Fruit fly (Drosophila melanogaster) whole organism, prepupa: Measurements from ENCODE around the gene Nelf-A.

ENCODE experiments used
- Blimp-1 ChIP-seq: fragments of 200-800 bp; sonication (Bioruptor generic); optimal IDR thresholded peaks from 3 replicates; lab custom pipeline; 2017; ENCODE audit warnings: missing biosample characterization, missing genetic modification characterization, mild to moderate bottlenecking, moderate library complexity, missing genetic modification reagents
- CG10631 ChIP-seq: fragments of 200-800 bp; sonication (Bioruptor generic); optimal IDR thresholded peaks from 2 replicates; lab custom pipeline; 2016; ENCODE audit warnings: missing biosample characterization, missing genetic modification characterization
- CG10669 ChIP-seq: fragments of 200-800 bp; sonication (Bioruptor generic); optimal IDR thresholded peaks from 3 replicates; lab custom pipeline; 2018; ENCODE audit warnings: missing biosample characterization, mild to moderate bottlenecking, missing genetic modification characterization, moderate library complexity
- CG11762 ChIP-seq: fragments of 200-800 bp; sonication (Bioruptor generic); optimal IDR thresholded peaks from 3 replicates; lab custom pipeline; 2016; ENCODE audit warnings: missing biosample characterization, missing genetic modification characterization; ENCODE audit not compliant: insufficient read depth
- CG11902 ChIP-seq: fragments of 200-800 bp; sonication (Bioruptor generic); optimal IDR thresholded peaks from 3 replicates; lab custom pipeline; 2016; ENCODE audit warnings: missing biosample characterization, missing genetic modification characterization
- CG1621 ChIP-seq: fragments of 200-800 bp; sonication (Bioruptor generic); optimal IDR thresholded peaks from 3 replicates; lab custom pipeline; 2018; ENCODE audit warnings: missing biosample characterization, mild to moderate bottlenecking, missing genetic modification characterization
- CG3032 ChIP-seq: fragments of 200-800 bp; optimal IDR thresholded peaks from 2 replicates; lab custom pipeline; 2019; ENCODE audit warnings: missing biosample characterization, mild to moderate bottlenecking, missing genetic modification characterization, moderate library complexity
- CG31627 ChIP-seq: fragments of 200-800 bp; sonication (Bioruptor generic); optimal IDR thresholded peaks from 3 replicates; lab custom pipeline; 2016; ENCODE audit warnings: missing biosample characterization, missing genetic modification characterization
- CG32006 ChIP-seq: fragments of 200-800 bp; sonication (Bioruptor generic); optimal IDR thresholded peaks from 3 replicates; lab custom pipeline; 2017; ENCODE audit warnings: missing biosample characterization, mild to moderate bottlenecking, missing genetic modification characterization
- CG3919 ChIP-seq: fragments of 200-800 bp; sonication (Bioruptor generic); optimal IDR thresholded peaks from 3 replicates; lab custom pipeline; 2016; ENCODE audit warnings: missing biosample characterization, missing genetic modification characterization
- CG4318 ChIP-seq: fragments of 200-800 bp; sonication (Bioruptor generic); optimal IDR thresholded peaks from 3 replicates; lab custom pipeline; 2017; ENCODE audit warnings: missing biosample characterization, mild to moderate bottlenecking, missing genetic modification characterization
- CG6163 ChIP-seq: fragments of 200-800 bp; sonication (Bioruptor generic); IDR thresholded peaks from 3 replicates; pipeline ENCODE4 v1.3.6; 2022; ENCODE audit warnings: missing biosample characterization, missing genetic modification characterization
- CG6276 ChIP-seq: fragments of 200-800 bp; sonication (Bioruptor generic); optimal IDR thresholded peaks from 2 replicates; lab custom pipeline; 2017; ENCODE audit warnings: missing biosample characterization, mild to moderate bottlenecking, missing genetic modification characterization
- CG6792 ChIP-seq: fragments of 200-800 bp; sonication (Bioruptor generic); optimal IDR thresholded peaks from 3 replicates; lab custom pipeline; 2016; ENCODE audit warnings: missing biosample characterization, missing genetic modification characterization
- CG6854 ChIP-seq: fragments of 200-800 bp; sonication (Bioruptor generic); optimal IDR thresholded peaks from 2 replicates; lab custom pipeline; 2017; ENCODE audit warnings: missing biosample characterization, mild to moderate bottlenecking, missing genetic modification characterization
- CG8119 ChIP-seq: fragments of 200-800 bp; sonication (Bioruptor generic); IDR thresholded peaks from 3 replicates; pipeline ENCODE4 v1.3.6; 2022; ENCODE audit warnings: missing biosample characterization, missing genetic modification characterization
- CG8319 ChIP-seq: fragments of 200-800 bp; sonication (Bioruptor generic); optimal IDR thresholded peaks from 3 replicates; lab custom pipeline; 2016; ENCODE audit warnings: missing biosample characterization, missing genetic modification characterization
- CG8632 ChIP-seq: fragments of 200-800 bp; sonication (Bioruptor generic); optimal IDR thresholded peaks from 3 replicates; lab custom pipeline; 2016; ENCODE audit warnings: missing biosample characterization, missing genetic modification characterization
- CG9139 ChIP-seq: fragments of 200-800 bp; sonication (Bioruptor generic); optimal IDR thresholded peaks from 3 replicates; lab custom pipeline; 2017; ENCODE audit warnings: missing biosample characterization, mild to moderate bottlenecking, missing genetic modification characterization
- Eip78C ChIP-seq: fragments of 200-800 bp; sonication (Bioruptor generic); peaks from one replicate; lab custom pipeline; 2016; ENCODE audit warnings: missing biosample characterization, missing genetic modification characterization
- Eip93F ChIP-seq: fragments of 200-800 bp; sonication (Bioruptor generic); optimal IDR thresholded peaks from 2 replicates; lab custom pipeline; 2016; ENCODE audit warnings: missing biosample characterization, mild to moderate bottlenecking, missing genetic modification characterization
- Ets96B ChIP-seq: fragments of 200-800 bp; optimal IDR thresholded peaks from 2 replicates; lab custom pipeline; 2019; ENCODE audit warnings: missing biosample characterization, mild to moderate bottlenecking, missing genetic modification characterization, moderate library complexity
- Hr38 ChIP-seq: sonication (Bioruptor generic); optimal IDR thresholded peaks from 2 replicates; lab custom pipeline; 2016; ENCODE audit warnings: missing biosample characterization, missing genetic modification characterization
- Hr39 ChIP-seq: fragments of 200-800 bp; sonication (Bioruptor generic); optimal IDR thresholded peaks from 2 replicates; lab custom pipeline; 2016; ENCODE audit warnings: missing biosample characterization, missing genetic modification characterization
- Hr4 ChIP-seq: fragments of 200-800 bp; sonication (Bioruptor generic); optimal IDR thresholded peaks from 3 replicates; lab custom pipeline; 2016; ENCODE audit warnings: missing biosample characterization, missing genetic modification characterization
- Lpt ChIP-seq: fragments of 200-800 bp; sonication (Bioruptor generic); optimal IDR thresholded peaks from 3 replicates; lab custom pipeline; 2016; ENCODE audit warnings: missing biosample characterization, missing genetic modification characterization
- Met ChIP-seq: fragments of 200-800 bp; sonication (Bioruptor generic); optimal IDR thresholded peaks from 3 replicates; lab custom pipeline; 2016; ENCODE audit warnings: missing biosample characterization, missing genetic modification characterization
- Smox ChIP-seq: fragments of 200-800 bp; sonication (Bioruptor generic); optimal IDR thresholded peaks from 3 replicates; lab custom pipeline; 2016; ENCODE audit warnings: missing biosample characterization, missing genetic modification characterization
- Sox102F ChIP-seq: fragments of 200-800 bp; sonication (Bioruptor generic); optimal IDR thresholded peaks from 2 replicates; lab custom pipeline; 2016; ENCODE audit warnings: missing biosample characterization, mild to moderate bottlenecking, missing genetic modification characterization
- Sox14 ChIP-seq: fragments of 200-800 bp; sonication (Bioruptor generic); optimal IDR thresholded peaks from 3 replicates; lab custom pipeline; 2016; ENCODE audit warnings: missing biosample characterization, missing genetic modification characterization
- Sox15 ChIP-seq: fragments of 200-800 bp; sonication (Bioruptor generic); optimal IDR thresholded peaks from 3 replicates; lab custom pipeline; 2016; ENCODE audit warnings: missing biosample characterization, missing genetic modification characterization
- achi ChIP-seq: fragments of 200-800 bp; sonication (Bioruptor generic); optimal IDR thresholded peaks from 3 replicates; lab custom pipeline; 2016; ENCODE audit warnings: missing biosample characterization, missing genetic modification characterization
- acj6 ChIP-seq: fragments of 200-800 bp; sonication (Bioruptor generic); optimal IDR thresholded peaks from 3 replicates; lab custom pipeline; 2016; ENCODE audit warnings: missing biosample characterization, missing genetic modification characterization
- cyc ChIP-seq: fragments of 200-800 bp; sonication (Bioruptor generic); optimal IDR thresholded peaks from 3 replicates; lab custom pipeline; 2016; ENCODE audit warnings: missing biosample characterization, missing genetic modification characterization
- dac ChIP-seq: fragments of 200-800 bp; sonication (Bioruptor generic); optimal IDR thresholded peaks from 2 replicates; lab custom pipeline; 2017; ENCODE audit warnings: missing biosample characterization, mild to moderate bottlenecking, missing genetic modification characterization
- eg ChIP-seq: fragments of 200-800 bp; sonication (Bioruptor generic); IDR thresholded peaks from 3 replicates; pipeline ENCODE4 v1.3.6; 2022; ENCODE audit warnings: missing biosample characterization, missing genetic modification characterization
- esn ChIP-seq: fragments of 200-800 bp; sonication (Bioruptor generic); optimal IDR thresholded peaks from 2 replicates; lab custom pipeline; 2016; ENCODE audit warnings: missing biosample characterization, mild to moderate bottlenecking, missing genetic modification characterization, moderate library complexity
- fd85E ChIP-seq: fragments of 200-800 bp; sonication (Bioruptor generic); optimal IDR thresholded peaks from 3 replicates; lab custom pipeline; 2016; ENCODE audit warnings: missing biosample characterization, missing genetic modification characterization
- fkh ChIP-seq: fragments of 200-800 bp; sonication (Bioruptor generic); optimal IDR thresholded peaks from 3 replicates; lab custom pipeline; 2017; ENCODE audit warnings: missing biosample characterization, mild to moderate bottlenecking, missing genetic modification characterization, moderate library complexity
- net ChIP-seq: fragments of 200-800 bp; sonication (Bioruptor generic); optimal IDR thresholded peaks from 3 replicates; lab custom pipeline; 2016; ENCODE audit warnings: missing biosample characterization, missing genetic modification characterization
- pdm3 ChIP-seq: fragments of 200-800 bp; sonication (Bioruptor generic); optimal IDR thresholded peaks from 3 replicates; lab custom pipeline; 2016; ENCODE audit warnings: missing biosample characterization, missing genetic modification characterization
- salr ChIP-seq, 2 experiments: fragments of 200-800 bp; sonication (Bioruptor generic); optimal IDR thresholded peaks; 3 replicates each; lab custom pipeline; 2016 to 2018; ENCODE audit warnings: missing biosample characterization in 2 of 2, missing genetic modification characterization in 2 of 2, mild to moderate bottlenecking in 1 of 2
- spab ChIP-seq: fragments of 200-800 bp; sonication (Bioruptor generic); optimal IDR thresholded peaks from 2 replicates; lab custom pipeline; 2017; ENCODE audit warnings: missing biosample characterization, mild to moderate bottlenecking, missing genetic modification characterization, missing genetic modification reagents
- ss ChIP-seq, 2 experiments: fragments of 200-800 bp; sonication (Bioruptor generic); optimal IDR thresholded peaks; 2 replicates in 1 of 2; 3 replicates in 1 of 2; lab custom pipeline; 2017 to 2018; ENCODE audit warnings: mild to moderate bottlenecking in 2 of 2, missing biosample characterization in 2 of 2, missing genetic modification characterization in 2 of 2, moderate library complexity in 1 of 2
- svp ChIP-seq: fragments of 200-800 bp; sonication (Bioruptor generic); peaks from one replicate; lab custom pipeline; 2016; ENCODE audit warnings: missing biosample characterization, missing genetic modification characterization
- topi ChIP-seq: fragments of 200-800 bp; sonication (Bioruptor generic); optimal IDR thresholded peaks from 3 replicates; lab custom pipeline; 2016; ENCODE audit warnings: missing biosample characterization, missing genetic modification characterization
- vri ChIP-seq: fragments of 200-800 bp; sonication (Bioruptor generic); optimal IDR thresholded peaks from 3 replicates; lab custom pipeline; 2016; ENCODE audit warnings: missing biosample characterization, mild to moderate bottlenecking, missing genetic modification characterization

Nelf-A gene

DNA sequence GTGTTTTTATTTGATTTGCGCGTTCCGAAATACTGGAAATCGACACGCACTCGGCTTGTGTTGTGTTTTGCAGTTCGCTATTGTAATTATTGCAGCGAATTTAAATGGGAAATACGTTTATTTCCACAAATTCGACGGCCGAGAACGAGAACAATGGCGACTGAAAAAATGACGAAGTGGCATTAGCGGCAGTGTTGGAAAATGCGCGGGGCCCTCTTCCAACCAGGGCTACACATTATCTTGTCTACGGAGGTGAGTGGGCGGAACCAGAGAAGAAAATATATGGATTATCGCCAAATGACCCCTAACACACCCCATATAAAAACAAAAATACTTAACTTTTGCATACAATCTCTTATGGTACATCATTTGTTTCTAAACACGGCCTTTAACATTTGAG is 45.4 kb downstream of the Nelf-A start, which contains the start of gene Rab1 (continued):
- TF ChIP-seq svp = peak; percentile 97
- TF ChIP-seq dac (GFP tag; lab: Kevin White, UChicago) = no peak
- peak; percentile 7 for TF ChIP-seq CG9139 (GFP tag; lab: Kevin White, UChicago)
- TF ChIP-seq CG6792 (GFP tag; lab: Kevin White, UChicago) = peak; percentile 30
- peak; percentile 89 for TF ChIP-seq Sox14 (GFP tag; lab: Kevin White, UChicago)
- no peak for TF ChIP-seq salr (GFP tag; optimal IDR thresholded peaks at IDR 0.05; lab: Kevin White, UChicago)
- TF ChIP-seq Hr39 (GFP tag; lab: Kevin White, UChicago) = peak; percentile 33
- peak; percentile 42 for TF ChIP-seq CG6854 (GFP tag; lab: Kevin White, UChicago)
- no peak for TF ChIP-seq CG4318 (GFP tag; lab: Kevin White, UChicago)
- no peak for TF ChIP-seq CG32006 (GFP tag; lab: Kevin White, UChicago)
- peak; percentile 51 for TF ChIP-seq pdm3 (GFP tag; lab: Kevin White, UChicago)
- TF ChIP-seq vri = peak; percentile 63
- peak; percentile 29 for TF ChIP-seq CG8319 (GFP tag; lab: Kevin White, UChicago)
- TF ChIP-seq cyc (GFP tag; lab: Kevin White, UChicago) = peak; percentile 44
- TF ChIP-seq Hr4 (GFP tag; lab: Kevin White, UChicago) = peak; percentile 13
- TF ChIP-seq Eip78C (GFP tag; lab: Kevin White, UChicago) = peak; percentile 83
- TF ChIP-seq fkh (GFP tag; lab: Kevin White, UChicago) = peak; percentile 63
- peak; percentile 44 for TF ChIP-seq Sox102F (GFP tag; lab: Kevin White, UChicago)
- TF ChIP-seq Smox = no peak
- TF ChIP-seq achi = peak; percentile 45
- no peak for TF ChIP-seq spab (GFP tag; lab: Kevin White, UChicago)

dm6 chr3R:21269923-21270322 is 46.4 kb downstream of the Nelf-A start, which contains the start of the genes AP-2sigma and Idi:
AP-2sigma (minus strand) TSS chr3R:21270075.
Idi (plus strand) TSS chr3R:21270126.
- TF ChIP-seq CG32006 (GFP tag; lab: Kevin White, UChicago) = no peak
- peak; percentile 82 for TF ChIP-seq fkh (GFP tag; lab: Kevin White, UChicago)
- peak; percentile 84 for TF ChIP-seq svp
- peak; percentile 45 for TF ChIP-seq topi (GFP tag; lab: Kevin White, UChicago)
- TF ChIP-seq CG8119 (GFP tag; lab: Robert Waterston, UW) = no peak
- no peak for TF ChIP-seq Met (GFP tag; lab: Kevin White, UChicago)
- TF ChIP-seq Lpt = no peak
- TF ChIP-seq Ets96B (tag; lab: Kevin White, UChicago) = no peak
- TF ChIP-seq CG3919 (GFP tag; lab: Kevin White, UChicago) = peak; percentile 43
- peak; percentile 53; the same call in 2 of the 3 replicates for TF ChIP-seq CG6163 (GFP tag; lab: Robert Waterston, UW)
- peak; percentile 98 for TF ChIP-seq Blimp-1 (GFP tag; lab: Kevin White, UChicago)
- no peak for TF ChIP-seq Smox
- TF ChIP-seq salr (GFP tag; optimal IDR thresholded peaks at IDR 0.05; lab: Kevin White, UChicago) = no peak
- no peak for TF ChIP-seq Hr38 (GFP tag; lab: Kevin White, UChicago)
- no peak for TF ChIP-seq eg (GFP tag; lab: Robert Waterston, UW)
- no peak for TF ChIP-seq net
- peak; percentile 1 for TF ChIP-seq dac (GFP tag; lab: Kevin White, UChicago)
- TF ChIP-seq Hr4 (GFP tag; lab: Kevin White, UChicago) = no peak
- TF ChIP-seq CG1621 = peak; percentile 44
- no peak for TF ChIP-seq CG11902 (GFP tag; lab: Kevin White, UChicago)
- no peak for TF ChIP-seq CG8632 (GFP tag; lab: Kevin White, UChicago)
- TF ChIP-seq CG6276 = no peak
- TF ChIP-seq CG9139 (GFP tag; lab: Kevin White, UChicago) = no peak
- TF ChIP-seq vri = peak; percentile 66
- no peak for TF ChIP-seq Eip78C (GFP tag; lab: Kevin White, UChicago)
- TF ChIP-seq esn = peak; percentile 51
- TF ChIP-seq Sox15 (GFP tag; lab: Kevin White, UChicago) = no peak
- TF ChIP-seq acj6 (GFP tag; lab: Kevin White, UChicago) = no peak
- TF ChIP-seq fd85E (GFP tag; lab: Kevin White, UChicago) = no peak
- TF ChIP-seq CG31627 (GFP tag; lab: Kevin White, UChicago) = peak; percentile 34
- peak; percentile 61 for TF ChIP-seq Sox14 (GFP tag; lab: Kevin White, UChicago)
- TF ChIP-seq Hr39 (GFP tag; lab: Kevin White, UChicago) = no peak
- peak; percentile 14 for TF ChIP-seq CG3032
- TF ChIP-seq CG10631 (GFP tag; lab: Kevin White, UChicago) = no peak
- no peak for TF ChIP-seq ss (GFP tag; optimal IDR thresholded peaks at IDR 0.05; lab: Kevin White, UChicago)
- TF ChIP-seq CG8319 (GFP tag; lab: Kevin White, UChicago) = no peak
- TF ChIP-seq CG4318 (GFP tag; lab: Kevin White, UChicago) = no peak
- TF ChIP-seq pdm3 (GFP tag; lab: Kevin White, UChicago) = no peak
- no peak for TF ChIP-seq CG11762
- TF ChIP-seq Sox102F (GFP tag; lab: Kevin White, UChicago) = no peak
- TF ChIP-seq Eip93F (GFP tag; lab: Kevin White, UChicago) = no peak
- TF ChIP-seq cyc (GFP tag; lab: Kevin White, UChicago) = peak; percentile 14
- TF ChIP-seq CG10669 = no peak
